Fruit fly (Drosophila melanogaster) whole organism, embryonic: ENCODE measurements around the gene Acp65Aa.
"Not testable (repeated sequence)": the region's sequence is repeated elsewhere in the genome, so short reads cannot be mapped to it uniquely, and the experiment has no call there.

Experiments used
- CG8281 ChIP-seq: fragments of 200-800 bp; sonication (Bioruptor generic); optimal IDR thresholded peaks from 2 replicates; lab custom pipeline; 2018; ENCODE audit warnings: missing biosample characterization, mild to moderate bottlenecking, missing genetic modification characterization, moderate library complexity
- repo ChIP-seq: fragments of 200-800 bp; sonication (Bioruptor generic); optimal IDR thresholded peaks from 2 replicates; lab custom pipeline; 2016; ENCODE audit warnings: missing biosample characterization, missing genetic modification characterization

DNA sequence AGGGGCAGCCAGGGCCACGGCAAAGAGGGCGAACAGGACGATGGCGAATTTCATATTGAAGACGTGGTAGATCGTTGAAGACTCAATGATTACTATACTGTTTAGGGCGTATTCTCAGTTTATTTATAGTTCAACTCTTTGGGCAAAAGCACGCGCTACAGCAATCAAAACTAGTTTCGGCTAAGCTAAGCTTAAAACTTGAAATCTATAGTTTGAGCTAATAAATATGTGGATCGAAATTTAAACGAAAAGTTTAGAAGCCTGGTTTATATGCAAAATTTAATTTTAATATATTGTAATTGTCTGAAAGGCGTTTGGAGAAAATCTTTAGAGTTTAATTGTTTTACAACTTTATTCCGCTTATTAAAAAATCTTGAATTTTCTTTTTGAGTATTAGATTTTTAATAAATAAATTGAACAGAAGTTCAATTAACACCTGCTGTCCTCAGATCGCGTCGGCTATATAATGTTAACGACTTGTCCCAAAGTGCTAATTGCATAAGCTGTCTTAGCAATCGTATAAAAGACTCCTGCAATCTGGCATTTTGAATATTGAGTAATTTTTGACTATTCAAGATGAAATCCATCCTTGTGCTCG, 1.7 kb downstream of the Acp65Aa start, which contains the start of the genes Cpr65Ax2 and Lcp65Aa:
- not testable (repeated sequence) for TF ChIP-seq CG8281, repo
